Fruit fly (Drosophila melanogaster) whole organism, embryonic: Measurements from ENCODE around the gene CG7173.

Experiments used
- C15 ChIP-seq: fragments of 200-800 bp; sonication (Bioruptor generic); IDR thresholded peaks from 3 replicates; pipeline ENCODE4 v1.3.6; 2022; ENCODE audit warnings: missing biosample characterization, missing genetic modification characterization
- CG12299 ChIP-seq: fragments of 200-800 bp; sonication (Bioruptor generic); optimal IDR thresholded peaks from 2 replicates; lab custom pipeline; 2018; ENCODE audit warnings: missing biosample characterization, mild to moderate bottlenecking, missing genetic modification characterization
- CG17385 ChIP-seq: fragments of 200-800 bp; sonication (Bioruptor generic); optimal IDR thresholded peaks from 3 replicates; lab custom pipeline; 2018; ENCODE audit warnings: missing biosample characterization, mild to moderate bottlenecking, missing genetic modification characterization
- CG6272 ChIP-seq: fragments of 200-800 bp; sonication (Bioruptor generic); IDR thresholded peaks from 2 replicates; pipeline ENCODE4 v1.3.6; 2022; ENCODE audit warnings: missing biosample characterization, missing genetic modification characterization
- D19B ChIP-seq: fragments of 200-800 bp; sonication (Bioruptor generic); optimal IDR thresholded peaks from 2 replicates; lab custom pipeline; 2017; ENCODE audit warnings: missing biosample characterization, mild to moderate bottlenecking, missing genetic modification characterization
- Ets97D ChIP-seq: fragments of 200-800 bp; sonication (Bioruptor generic); optimal IDR thresholded peaks from 3 replicates; lab custom pipeline; 2016; ENCODE audit warnings: missing biosample characterization, missing genetic modification characterization
- Fer2 ChIP-seq: fragments of 200-800 bp; sonication (Bioruptor generic); optimal IDR thresholded peaks from 2 replicates; lab custom pipeline; 2018; ENCODE audit warnings: missing biosample characterization, mild to moderate bottlenecking, missing genetic modification characterization, moderate library complexity
- Hr78 ChIP-seq, 2 experiments: fragments of 200-800 bp in 1 of 2; fragments of >200 bp in 1 of 2; sonication (Bioruptor generic) in 1 of 2; optimal IDR thresholded peaks; 2 replicates each; lab custom pipeline; 2017 to 2019; ENCODE audit warnings: missing biosample characterization in 2 of 2, missing genetic modification characterization in 2 of 2, mild to moderate bottlenecking in 1 of 2, moderate library complexity in 1 of 2
- NFAT ChIP-seq: fragments of 200-800 bp; sonication (Bioruptor generic); IDR thresholded peaks from 2 replicates; pipeline ENCODE4 v1.3.6; 2022; ENCODE audit warnings: missing biosample characterization, missing genetic modification characterization
- bigmax ChIP-seq: fragments of 200-800 bp; sonication (Bioruptor generic); optimal IDR thresholded peaks from 2 replicates; lab custom pipeline; 2018; ENCODE audit warnings: missing biosample characterization, mild to moderate bottlenecking, missing genetic modification characterization
- caup ChIP-seq: fragments of 200-800 bp; sonication (Bioruptor generic); optimal IDR thresholded peaks from 3 replicates; lab custom pipeline; 2017; ENCODE audit warnings: missing biosample characterization, mild to moderate bottlenecking, missing genetic modification characterization, moderate library complexity; ENCODE audit not compliant: severe bottlenecking
- danr ChIP-seq: fragments of 200-800 bp; sonication (Bioruptor generic); IDR thresholded peaks from 2 replicates; pipeline ENCODE4 v1.3.6; 2022; ENCODE audit warnings: missing biosample characterization, missing genetic modification characterization
- grn ChIP-seq: fragments of 200-800 bp; sonication (Bioruptor generic); optimal IDR thresholded peaks from 3 replicates; lab custom pipeline; 2017; ENCODE audit warnings: missing biosample characterization, missing genetic modification characterization
- trem ChIP-seq: fragments of 200-800 bp; optimal IDR thresholded peaks from 3 replicates; lab custom pipeline; 2019; ENCODE audit warnings: missing biosample characterization, mild to moderate bottlenecking, missing genetic modification characterization, moderate library complexity

dm6 chr3L:21538893-21539244 is 19.2 kb downstream of the CG7173 start:
- TF ChIP-seq bigmax (GFP tag; lab: Kevin White, UChicago) (no peak), trem (tag; lab: Kevin White, UChicago) (no peak), CG17385 (GFP tag; lab: Kevin White, UChicago) (no peak), CG6272 (GFP tag; lab: Robert Waterston, UW) (no peak), grn (GFP tag; lab: Kevin White, UChicago) (no peak), CG12299 (tag; lab: Kevin White, UChicago) (no peak), D19B (no peak), danr (GFP tag; lab: Robert Waterston, UW) (no peak), Ets97D (GFP tag; lab: Kevin White, UChicago) (no peak), caup (no peak), Fer2 (tag; lab: Kevin White, UChicago) (no peak), C15 (GFP tag; lab: Robert Waterston, UW) (no peak), Hr78 (GFP tag; optimal IDR thresholded peaks at IDR 0.05; lab: Kevin White, UChicago) (no peak), NFAT (GFP tag; lab: Robert Waterston, UW) (no peak)
